Worm (Caenorhabditis elegans): ENCODE results near the gene T28F3.5.

The T28F3.5 gene

DNA sequence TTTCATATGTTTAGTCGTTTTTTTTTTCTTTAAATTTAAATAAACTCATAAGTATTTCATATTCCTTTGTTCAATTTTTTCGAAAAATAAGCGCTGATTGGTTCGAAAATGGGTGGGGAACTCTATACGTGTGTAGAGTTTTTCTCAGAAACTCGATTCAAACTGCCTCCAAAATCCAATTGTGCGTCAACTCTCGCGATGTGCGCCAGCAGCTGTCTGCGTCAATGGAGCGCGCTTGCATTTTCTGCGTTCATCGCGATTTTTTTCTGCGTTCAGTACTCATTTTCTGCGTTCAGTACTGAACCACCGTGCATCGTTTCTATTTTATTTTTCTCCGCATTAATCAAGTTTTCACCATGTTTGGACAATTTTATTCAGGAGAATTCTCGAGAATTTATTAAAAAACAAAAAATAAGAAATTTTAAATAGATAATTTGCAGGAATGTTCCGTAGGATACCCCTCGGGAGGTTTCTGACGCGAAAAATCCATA is 44.9 kb upstream of the T28F3.5 start, which contains the start of gene eelo-2 (continued):
- TF ChIP-seq mep-1 (tag; optimal IDR thresholded peaks at IDR 0.05) (peak; percentile 99), nhr-41 (GFP tag; IDR thresholded peaks at IDR 0.05) (peak; percentile 90), gei-8 (GFP tag; optimal IDR thresholded peaks at IDR 0.05) (no peak), F44E2.7 (GFP tag; IDR thresholded peaks at IDR 0.05) (peak; percentile 4; the same call in 1 of the 2 replicates), ztf-7 (tag; optimal IDR thresholded peaks at IDR 0.05) (peak; percentile 90), hlh-30 (tag; optimal IDR thresholded peaks at IDR 0.05; ENCODE audit: insufficient read depth) (peak; percentile 93), pha-4 (GFP tag; IDR thresholded peaks at IDR 0.05) (peak; percentile 95), pha-4 (tag; optimal IDR thresholded peaks at IDR 0.05) (peak; percentile 6), hlh-11 (tag; optimal IDR thresholded peaks at IDR 0.05) (peak; percentile 97), dmd-8 (GFP tag; IDR thresholded peaks at IDR 0.05) (0 out of 2 replicates have a peak, but pooled peaks have one; percentile 13), rbr-2 (tag; optimal IDR thresholded peaks at IDR 0.05) (peak; percentile 98), daf-8 (GFP tag; IDR thresholded peaks at IDR 0.05) (no peak), ZK337.2 (GFP tag; IDR thresholded peaks at IDR 0.05) (peak; percentile 70; the same call in 1 of the 2 replicates), mes-2 (tag; optimal IDR thresholded peaks at IDR 0.05; ENCODE audit: poor library complexity, severe bottlenecking) (peak; percentile 97), sdz-12 (GFP tag; optimal IDR thresholded peaks at IDR 0.05) (no peak), hmg-1.1 (GFP tag; IDR thresholded peaks at IDR 0.05) (peak; percentile 97), Y5F2A.4 (GFP tag; optimal IDR thresholded peaks at IDR 0.05) (peak; percentile 78)

DNA sequence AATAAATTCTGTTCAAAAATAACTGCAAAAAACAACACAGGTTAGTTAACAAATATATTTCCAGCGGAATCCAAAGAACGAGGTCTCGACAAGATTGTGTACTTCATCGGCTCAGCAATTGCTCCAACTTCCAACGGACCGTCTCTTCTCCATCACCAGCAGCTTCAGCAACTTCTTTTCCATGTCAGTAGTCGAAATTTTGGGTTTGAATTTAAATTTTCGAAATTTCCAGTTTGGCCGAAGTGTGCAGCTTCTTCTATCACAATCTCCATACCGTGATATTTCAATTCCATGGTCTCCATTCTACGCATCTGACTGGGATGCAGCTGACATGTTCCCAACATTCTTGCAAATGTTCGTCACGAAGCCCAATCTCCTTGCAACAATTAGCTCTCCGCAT is 41.2 kb upstream of the T28F3.5 start:
- TF ChIP-seq ama-1 (optimal IDR thresholded peaks at IDR 0.05) (no peak), F44E2.7 (GFP tag; IDR thresholded peaks at IDR 0.05) (no peak), aha-1 (tag) (peak; percentile 99), gei-8 (GFP tag; optimal IDR thresholded peaks at IDR 0.05) (no peak)

DNA sequence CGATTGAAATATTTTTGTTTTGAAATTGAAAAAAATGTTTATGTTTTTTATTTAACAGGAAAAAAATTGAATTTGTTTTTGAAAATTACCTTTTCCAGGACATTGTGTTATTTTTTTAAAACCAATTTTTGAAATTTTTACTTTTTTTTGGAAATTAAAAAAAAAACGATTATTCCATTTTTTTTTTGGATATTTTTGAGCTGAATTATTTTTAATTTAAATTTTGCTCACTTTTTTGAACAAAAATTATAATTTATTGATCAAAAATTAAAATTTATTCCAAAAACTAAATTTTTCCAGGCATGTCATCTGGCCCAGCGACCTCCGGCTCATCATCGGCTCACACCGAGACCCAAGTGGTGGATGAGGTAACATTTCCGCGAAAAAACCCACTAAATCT is 39.6 kb upstream of the T28F3.5 start, which contains the start of gene gtf-2E1:
gtf-2E1 (plus strand) TSS at position 301 of the 400 bp plus-strand sequence.
- no peak for TF ChIP-seq aly-2 (tag; optimal IDR thresholded peaks at IDR 0.05)
- no peak for TF ChIP-seq F26F4.8 (GFP tag; conservative IDR thresholded peaks at IDR 0.05)
- TF ChIP-seq jun-1 (tag; optimal IDR thresholded peaks at IDR 0.05), result no peak
- TF ChIP-seq spr-1 (tag; optimal IDR thresholded peaks at IDR 0.05), result no peak
- TF ChIP-seq mxl-3 (GFP tag; optimal IDR thresholded peaks at IDR 0.05), result no peak
- no peak for TF ChIP-seq lin-38 (GFP tag; IDR thresholded peaks at IDR 0.05)
- no peak for TF ChIP-seq T26A8.4 (GFP tag; IDR thresholded peaks at IDR 0.05)
- no peak for TF ChIP-seq egl-27 (tag; optimal IDR thresholded peaks at IDR 0.05)
- TF ChIP-seq R02D3.7 (tag; optimal IDR thresholded peaks at IDR 0.05), result no peak
- TF ChIP-seq lsy-2 (tag; optimal IDR thresholded peaks at IDR 0.05), result no peak
- no peak for TF ChIP-seq fos-1 (tag; optimal IDR thresholded peaks at IDR 0.05)
- TF ChIP-seq zip-2 (tag; optimal IDR thresholded peaks at IDR 0.05), result no peak
- no peak for TF ChIP-seq lin-15B (tag; optimal IDR thresholded peaks at IDR 0.05)
- no peak for TF ChIP-seq mep-1 (tag; optimal IDR thresholded peaks at IDR 0.05)
- TF ChIP-seq cey-2 (tag; optimal IDR thresholded peaks at IDR 0.05; ENCODE audit: borderline replicate concordance, insufficient read depth), result no peak
- no peak for TF ChIP-seq hmg-1.1 (GFP tag; IDR thresholded peaks at IDR 0.05)
- TF ChIP-seq mes-2 (tag; optimal IDR thresholded peaks at IDR 0.05; ENCODE audit: poor library complexity, severe bottlenecking), result no peak

DNA sequence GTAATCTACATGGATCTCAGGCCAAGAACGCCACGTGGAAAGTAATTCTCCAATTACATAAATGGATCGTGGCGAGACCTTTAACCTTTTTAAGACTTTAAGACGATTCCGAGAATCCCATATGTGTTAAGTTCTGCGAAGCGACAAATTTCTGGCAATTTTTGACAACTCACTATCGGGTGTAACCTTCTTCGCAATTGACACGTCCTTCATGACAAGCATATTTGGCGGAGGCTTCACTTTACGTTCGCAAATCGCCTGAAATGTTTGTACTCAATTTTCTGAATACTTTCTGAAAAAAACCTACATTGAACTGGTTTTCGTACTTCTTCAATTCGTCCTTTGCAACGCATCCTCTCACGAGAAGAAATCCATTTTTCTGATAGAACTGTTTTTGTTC is 35.8 kb upstream of the T28F3.5 start:
- TF ChIP-seq attf-4 (tag; optimal IDR thresholded peaks at IDR 0.05) (no peak), aha-1 (tag) (peak; percentile 63)

DNA sequence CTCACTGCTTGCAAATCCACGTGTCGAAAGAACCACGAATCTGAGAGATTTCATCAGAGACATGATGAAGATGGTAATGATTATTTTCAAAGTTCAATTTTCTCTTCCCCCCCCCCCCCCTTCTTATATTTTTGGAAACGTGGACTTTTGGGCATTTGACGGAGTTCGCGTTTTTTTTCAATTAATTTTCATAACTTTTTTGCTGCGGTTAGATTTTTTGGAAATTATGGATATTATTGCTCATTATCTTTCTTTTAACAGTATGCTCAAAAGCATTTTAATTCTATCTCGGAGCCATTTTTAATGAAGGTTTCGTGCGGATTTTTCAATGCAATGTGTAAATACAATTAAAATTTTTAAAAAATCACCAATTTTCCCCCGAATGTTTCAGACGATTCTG is 35.3 kb upstream of the T28F3.5 start, which contains the start of gene phyh-1:
phyh-1 (minus strand) TSS at position 101 of the 400 bp plus-strand sequence.
- TF ChIP-seq dve-1 (tag; optimal IDR thresholded peaks at IDR 0.05; ENCODE audit: insufficient read depth), result no peak
- TF ChIP-seq fkh-10 (GFP tag; optimal IDR thresholded peaks at IDR 0.05), result no peak
- TF ChIP-seq ceh-32 (tag; optimal IDR thresholded peaks at IDR 0.05; ENCODE audit: poor library complexity), result no peak
- no peak for TF ChIP-seq Y75B8A.6 (GFP tag; IDR thresholded peaks at IDR 0.05)
- TF ChIP-seq Y5F2A.4 (GFP tag; optimal IDR thresholded peaks at IDR 0.05), result no peak
- no peak for TF ChIP-seq nhr-6 (tag; optimal IDR thresholded peaks at IDR 0.05)
- no peak for TF ChIP-seq nhr-48 (tag; optimal IDR thresholded peaks at IDR 0.05)
- TF ChIP-seq madf-9 (GFP tag; conservative IDR thresholded peaks at IDR 0.05), result no peak
- TF ChIP-seq mep-1 (tag; optimal IDR thresholded peaks at IDR 0.05), result no peak
- TF ChIP-seq nhr-102 (tag; optimal IDR thresholded peaks at IDR 0.05), result no peak
- no peak for TF ChIP-seq zag-1 (tag; optimal IDR thresholded peaks at IDR 0.05)
- TF ChIP-seq F26F4.8 (GFP tag; conservative IDR thresholded peaks at IDR 0.05), result no peak
- no peak for TF ChIP-seq T26A8.4 (GFP tag; IDR thresholded peaks at IDR 0.05)
- TF ChIP-seq unc-62 (GFP tag; optimal IDR thresholded peaks at IDR 0.05 in 1 of 2), result no peak
- TF ChIP-seq unc-62 (tag; optimal IDR thresholded peaks at IDR 0.05), result no peak
